Fruit fly (Drosophila melanogaster) whole organism, wandering third instar larva: ENCODE results near the gene Rab30.

Experiments used
- Abd-B ChIP-seq: fragments of >200 bp; optimal IDR thresholded peaks from 2 replicates; lab custom pipeline; 2017; ENCODE audit warnings: missing biosample characterization, missing genetic modification characterization
- CG32264 ChIP-seq: fragments of 200-800 bp; sonication (Bioruptor generic); optimal IDR thresholded peaks from 2 replicates; lab custom pipeline; 2016; ENCODE audit warnings: missing biosample characterization, missing genetic modification characterization
- CG9705 ChIP-seq: fragments of 200-800 bp; sonication (Bioruptor generic); optimal IDR thresholded peaks from 2 replicates; lab custom pipeline; 2018; ENCODE audit warnings: missing biosample characterization, mild to moderate bottlenecking, missing genetic modification characterization
- CrebA ChIP-seq: fragments of 200-800 bp; sonication (Bioruptor generic); optimal IDR thresholded peaks from 2 replicates; lab custom pipeline; 2016; ENCODE audit warnings: missing biosample characterization, mild to moderate bottlenecking, missing genetic modification characterization, borderline replicate concordance
- Dfd ChIP-seq: fragments of >200 bp; optimal IDR thresholded peaks from 2 replicates; lab custom pipeline; 2017; ENCODE audit warnings: missing biosample characterization, missing genetic modification characterization
- GATAd ChIP-seq: sonication (Bioruptor generic); optimal IDR thresholded peaks from 2 replicates; lab custom pipeline; 2016; ENCODE audit warnings: missing biosample characterization, missing genetic modification characterization
- HLH106 ChIP-seq: fragments of 200-800 bp; optimal IDR thresholded peaks from 3 replicates; lab custom pipeline; 2019; ENCODE audit warnings: missing biosample characterization, mild to moderate bottlenecking, missing genetic modification characterization, moderate library complexity
- Hnf4 ChIP-seq: fragments of 200-800 bp; sonication (Bioruptor generic); optimal IDR thresholded peaks from 2 replicates; lab custom pipeline; 2016; ENCODE audit warnings: missing biosample characterization, mild to moderate bottlenecking, missing genetic modification characterization
- Hr78 ChIP-seq: fragments of >200 bp; optimal IDR thresholded peaks from 2 replicates; lab custom pipeline; 2017; ENCODE audit warnings: missing biosample characterization, missing genetic modification characterization
- Hr83 ChIP-seq: fragments of 200-300 bp; sonication (Bioruptor generic); optimal IDR thresholded peaks from 2 replicates; lab custom pipeline; 2016; ENCODE audit warnings: missing biosample characterization, mild to moderate bottlenecking, missing genetic modification characterization, moderate library complexity; ENCODE audit not compliant: poor library complexity, severe bottlenecking
- Jra ChIP-seq: sonication (Bioruptor generic); optimal IDR thresholded peaks from 2 replicates; lab custom pipeline; 2016; ENCODE audit warnings: missing biosample characterization, missing genetic modification characterization
- Mio ChIP-seq: sonication (Bioruptor generic); optimal IDR thresholded peaks from 2 replicates; lab custom pipeline; 2016; ENCODE audit warnings: missing biosample characterization, missing genetic modification characterization
- Myc ChIP-seq: fragments of >200 bp; optimal IDR thresholded peaks from 2 replicates; lab custom pipeline; 2017
- N ChIP-seq: fragments of >200 bp; optimal IDR thresholded peaks from 2 replicates; lab custom pipeline; 2018; ENCODE audit warnings: missing biosample characterization, missing external identifiers, missing genetic modification characterization
- OdsH ChIP-seq: fragments of 200-800 bp; sonication (Bioruptor generic); optimal IDR thresholded peaks from 2 replicates; lab custom pipeline; 2016; ENCODE audit warnings: missing biosample characterization, mild to moderate bottlenecking, missing genetic modification characterization
- Rel ChIP-seq, 2 experiments: fragments of 200-800 bp; sonication (Bioruptor generic) in 1 of 2; optimal IDR thresholded peaks; 2 replicates in 1 of 2; 3 replicates in 1 of 2; lab custom pipeline; 2016 to 2019; ENCODE audit warnings: mild to moderate bottlenecking in 2 of 2, missing biosample characterization in 2 of 2, missing genetic modification characterization in 2 of 2, moderate library complexity in 1 of 2
- Sp1 ChIP-seq: fragments of 200-800 bp; sonication (Bioruptor generic); optimal IDR thresholded peaks from 3 replicates; lab custom pipeline; 2019; ENCODE audit warnings: missing biosample characterization, mild to moderate bottlenecking, missing genetic modification characterization, moderate library complexity
- Vsx2 ChIP-seq: fragments of 200-300, 225-300 bp; sonication (Bioruptor generic); optimal IDR thresholded peaks from 2 replicates; lab custom pipeline; 2018; ENCODE audit warnings: missing biosample characterization, missing genetic modification characterization; ENCODE audit not compliant: partially characterized antibody
- br ChIP-seq: fragments of 200-800 bp; sonication (Bioruptor generic); optimal IDR thresholded peaks from 2 replicates; lab custom pipeline; 2016; ENCODE audit warnings: missing biosample characterization, missing genetic modification characterization
- brk ChIP-seq: fragments of 200-800 bp; sonication (Bioruptor generic); optimal IDR thresholded peaks from 2 replicates; lab custom pipeline; 2016; ENCODE audit warnings: missing biosample characterization, mild to moderate bottlenecking, missing genetic modification characterization
- dl ChIP-seq, 2 experiments: fragments of 175-275, 200-275 bp in 1 of 2; fragments of 200-275 bp in 1 of 2; sonication (Bioruptor generic); optimal IDR thresholded peaks; lab custom pipeline; 2018; ENCODE audit warnings: mild to moderate bottlenecking in 2 of 2, missing biosample characterization in 2 of 2, missing genetic modification characterization in 2 of 2, moderate library complexity in 2 of 2; ENCODE audit not compliant: partially characterized antibody in 2 of 2, insufficient read depth in 1 of 2
- dmrt93B ChIP-seq: fragments of 200-800 bp; sonication (Bioruptor generic); optimal IDR thresholded peaks from 2 replicates; lab custom pipeline; 2018; ENCODE audit warnings: missing biosample characterization, mild to moderate bottlenecking, missing genetic modification characterization
- dsf ChIP-seq: sonication (Bioruptor generic); optimal IDR thresholded peaks from 2 replicates; lab custom pipeline; 2016; ENCODE audit warnings: missing biosample characterization, missing genetic modification characterization, borderline replicate concordance
- ey ChIP-seq: fragments of 200-800 bp; sonication (Bioruptor generic); optimal IDR thresholded peaks from 2 replicates; lab custom pipeline; 2016; ENCODE audit warnings: missing biosample characterization, missing genetic modification characterization
- foxo ChIP-seq, 2 experiments: fragments of 200-800 bp; sonication (Bioruptor generic); optimal IDR thresholded peaks; 2 replicates in 1 of 2; 3 replicates in 1 of 2; lab custom pipeline; 2016 to 2017; ENCODE audit warnings: missing biosample characterization in 2 of 2, missing genetic modification characterization in 2 of 2
- fru ChIP-seq: fragments of 200-800 bp; sonication (Bioruptor generic); optimal IDR thresholded peaks from 3 replicates; lab custom pipeline; 2016; ENCODE audit warnings: missing biosample characterization, mild to moderate bottlenecking, missing genetic modification characterization
- h ChIP-seq: fragments of 200-800 bp; sonication (Bioruptor generic); optimal IDR thresholded peaks from 3 replicates; lab custom pipeline; 2016; ENCODE audit warnings: missing biosample characterization, mild to moderate bottlenecking, missing genetic modification characterization
- jim ChIP-seq: fragments of 175-275, 200-325 bp; sonication (Bioruptor generic); optimal IDR thresholded peaks from 2 replicates; lab custom pipeline; 2016; ENCODE audit warnings: missing biosample characterization, mild to moderate bottlenecking, missing genetic modification characterization
- lola ChIP-seq: fragments of >200 bp; optimal IDR thresholded peaks from 2 replicates; lab custom pipeline; 2017; ENCODE audit warnings: missing biosample characterization, missing genetic modification characterization
- psq ChIP-seq: fragments of 200-800 bp; sonication (Bioruptor generic); optimal IDR thresholded peaks from 3 replicates; lab custom pipeline; 2017; ENCODE audit warnings: missing biosample characterization, mild to moderate bottlenecking, missing genetic modification characterization, moderate library complexity
- rgr ChIP-seq: fragments of 200-800 bp; sonication (Bioruptor generic); optimal IDR thresholded peaks from 3 replicates; lab custom pipeline; 2016; ENCODE audit warnings: missing biosample characterization, mild to moderate bottlenecking, missing genetic modification characterization
- sage ChIP-seq: fragments of 200-800 bp; sonication (Bioruptor generic); optimal IDR thresholded peaks from 2 replicates; lab custom pipeline; 2016; ENCODE audit warnings: missing biosample characterization, mild to moderate bottlenecking, missing genetic modification characterization
- sv ChIP-seq: fragments of 200-800 bp; sonication (Bioruptor generic); optimal IDR thresholded peaks from 3 replicates; lab custom pipeline; 2016; ENCODE audit warnings: missing biosample characterization, missing genetic modification characterization
- tai ChIP-seq: sonication (Bioruptor generic); optimal IDR thresholded peaks from 2 replicates; lab custom pipeline; 2016; ENCODE audit warnings: missing biosample characterization, missing genetic modification characterization
- usp ChIP-seq: fragments of >200 bp; optimal IDR thresholded peaks from 2 replicates; lab custom pipeline; 2017; ENCODE audit warnings: missing biosample characterization, missing genetic modification characterization
- woc ChIP-seq: sonication (Bioruptor generic); optimal IDR thresholded peaks from 2 replicates; lab custom pipeline; 2016; ENCODE audit warnings: missing biosample characterization, mild to moderate bottlenecking, missing genetic modification characterization

Gene Rab30

DNA sequence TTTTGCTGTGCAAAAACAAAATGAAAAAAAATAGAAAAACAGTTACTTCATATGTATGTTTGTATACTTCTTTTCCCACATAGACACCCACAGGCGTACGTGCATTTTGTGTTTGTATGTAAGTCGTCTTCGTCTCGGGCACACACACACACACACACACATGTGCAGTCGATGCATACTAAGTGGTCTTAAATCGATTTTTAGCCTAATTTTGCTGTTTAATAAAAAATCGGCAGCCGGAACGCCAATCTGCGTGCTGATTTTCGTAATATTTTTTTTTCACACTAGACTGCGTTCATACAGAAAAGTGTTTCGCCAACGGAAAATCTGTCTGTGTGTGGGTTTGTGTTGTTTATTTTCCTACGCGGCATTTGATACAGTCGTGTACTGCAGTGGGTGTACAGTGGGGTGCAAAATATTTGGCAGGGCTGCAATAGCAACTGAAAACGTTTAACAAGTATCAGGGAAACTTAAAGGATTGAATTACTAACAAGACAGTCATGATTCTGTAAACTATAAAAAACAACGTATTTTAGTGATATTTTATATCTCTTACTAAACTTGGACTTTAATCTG is 782 bp upstream of the Rab30 start:
- TF ChIP-seq foxo (GFP tag; optimal IDR thresholded peaks at IDR 0.05; lab: Kevin White, UChicago) (peak in 1 of 2 experiments; percentile 73), N (GFP tag; lab: Kevin White, UChicago) (no peak), fru (peak; percentile 54), OdsH (GFP tag; lab: Kevin White, UChicago) (peak; percentile 44), br (GFP tag; lab: Kevin White, UChicago) (peak; percentile 20), dl (GFP tag; optimal IDR thresholded peaks at IDR 0.05; lab: Kevin White, UChicago; ENCODE audit: insufficient read depth in 1 of 2, partially characterized antibody in 2 of 2) (no peak), rgr (GFP tag; lab: Kevin White, UChicago) (peak; percentile 76), psq (GFP tag; lab: Kevin White, UChicago) (peak; percentile 47), Hr83 (peak; percentile 59), Mio (GFP tag; lab: Kevin White, UChicago) (no peak), ey (GFP tag; lab: Kevin White, UChicago) (peak; percentile 34), GATAd (GFP tag; lab: Kevin White, UChicago) (no peak), jim (GFP tag; lab: Kevin White, UChicago) (peak; percentile 79), h (GFP tag; lab: Kevin White, UChicago) (peak; percentile 69), Rel (GFP tag; optimal IDR thresholded peaks at IDR 0.05; lab: Kevin White, UChicago) (no peak), Rel (tag; optimal IDR thresholded peaks at IDR 0.05; lab: Kevin White, UChicago) (no peak), Jra (GFP tag; lab: Kevin White, UChicago) (peak; percentile 33), HLH106 (tag; lab: Kevin White, UChicago) (no peak), Dfd (GFP tag; lab: Kevin White, UChicago) (peak; percentile 57), Sp1 (GFP tag; lab: Kevin White, UChicago) (peak; percentile 25), CG32264 (GFP tag; lab: Kevin White, UChicago) (peak; percentile 11), Hnf4 (GFP tag; lab: Kevin White, UChicago) (peak; percentile 50)

DNA sequence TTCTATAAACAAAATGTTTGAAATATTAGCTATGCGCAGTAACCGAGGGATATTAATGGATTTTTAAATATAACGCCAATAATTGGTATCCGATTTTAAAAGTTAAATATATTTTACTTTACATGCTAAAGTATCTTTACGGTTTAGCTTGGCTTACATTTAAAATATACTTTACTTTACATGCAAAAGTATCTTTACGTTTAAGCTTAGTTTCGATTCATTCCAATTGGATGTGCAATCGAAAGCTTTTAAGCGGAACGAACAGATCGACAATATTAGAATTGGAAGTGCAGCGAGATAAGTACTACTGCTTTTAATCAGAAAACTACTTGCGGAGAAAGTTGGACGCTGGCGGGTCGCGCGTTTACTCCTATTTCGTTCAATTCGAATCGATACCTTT is 3.4 kb downstream of the Rab30 start:
- TF ChIP-seq lola (GFP tag; lab: Kevin White, UChicago) (no peak), brk (GFP tag; lab: Kevin White, UChicago) (peak; percentile 10)

DNA sequence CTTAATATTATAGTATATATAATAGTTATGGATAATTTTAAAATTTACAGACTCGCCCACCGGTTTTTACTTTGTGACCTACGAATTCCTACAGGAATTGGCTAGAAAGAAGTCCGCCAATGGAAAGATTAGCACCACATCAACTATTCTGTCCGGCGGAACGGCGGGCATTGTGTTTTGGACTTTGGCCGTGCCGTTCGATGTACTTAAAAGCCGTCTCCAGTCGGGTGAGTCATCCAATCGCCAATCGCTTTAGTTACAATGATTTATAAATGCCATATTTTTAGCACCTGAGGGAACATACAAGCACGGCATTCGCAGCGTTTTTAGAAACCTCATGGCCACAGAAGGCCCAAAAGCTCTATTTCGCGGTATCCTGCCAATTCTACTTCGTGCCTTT is 4.0 kb downstream of the Rab30 start:
- TF ChIP-seq jim (GFP tag; lab: Kevin White, UChicago): no peak
- no peak for TF ChIP-seq ey (GFP tag; lab: Kevin White, UChicago)
- TF ChIP-seq GATAd (GFP tag; lab: Kevin White, UChicago): no peak
- TF ChIP-seq dsf (GFP tag; lab: Kevin White, UChicago): no peak
- TF ChIP-seq foxo (GFP tag; optimal IDR thresholded peaks at IDR 0.05; lab: Kevin White, UChicago): no peak
- TF ChIP-seq Hnf4 (GFP tag; lab: Kevin White, UChicago): no peak
- TF ChIP-seq tai: no peak
- no peak for TF ChIP-seq lola (GFP tag; lab: Kevin White, UChicago)
- TF ChIP-seq Myc (lab: Kevin White, UChicago): no peak
- no peak for TF ChIP-seq brk (GFP tag; lab: Kevin White, UChicago)

DNA sequence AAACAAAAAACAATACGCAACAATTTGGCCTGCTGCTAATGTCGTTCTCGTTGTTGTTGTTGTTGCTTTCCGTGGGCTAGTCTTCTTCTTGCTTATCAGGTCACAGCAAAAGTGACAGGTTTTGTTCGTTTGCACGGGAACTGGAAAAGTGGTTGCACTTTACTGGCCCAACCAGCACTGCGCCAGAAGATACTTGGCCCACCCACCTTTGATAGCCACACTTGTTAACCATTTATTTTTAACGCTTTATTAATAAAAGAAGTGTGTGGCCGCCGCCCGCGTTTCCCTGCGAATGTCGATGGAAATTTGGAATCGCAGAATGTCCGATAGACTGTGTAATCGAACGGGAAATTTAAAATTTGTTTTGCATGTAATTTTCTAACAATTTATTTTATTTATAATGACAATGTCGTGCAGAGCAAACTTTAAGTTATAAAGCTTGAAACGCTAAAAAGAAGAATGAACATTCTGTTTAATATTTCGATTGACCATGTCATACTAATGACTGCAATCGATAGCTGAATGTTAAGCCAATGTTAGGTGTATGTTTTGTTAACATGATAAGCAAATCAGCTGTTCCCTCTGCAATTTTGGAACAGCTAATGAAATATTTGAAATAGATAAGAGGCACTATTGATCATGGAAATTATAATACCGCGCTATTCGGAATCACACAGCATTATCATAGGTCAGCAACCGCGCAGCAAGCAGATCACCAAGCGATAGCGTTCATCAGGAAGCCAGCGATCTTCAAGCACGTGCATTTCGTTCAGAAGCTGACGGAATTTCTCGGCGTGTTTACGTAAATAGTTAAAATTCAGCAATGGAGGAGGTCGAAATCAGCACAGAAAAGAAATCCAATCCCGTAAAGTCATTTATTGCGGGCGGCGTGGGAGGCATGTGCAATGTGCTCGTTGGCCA is 5.2 kb downstream of the Rab30 start, which contains the start of the genes CG31908 and MME1:
Gene CG31908 (minus strand): TSS at position 402 of the 921 bp plus-strand sequence.
Gene MME1 (plus strand): TSS at position 539 of the 921 bp plus-strand sequence.
- TF ChIP-seq dl (GFP tag; optimal IDR thresholded peaks at IDR 0.05; lab: Kevin White, UChicago; ENCODE audit: insufficient read depth in 1 of 2, partially characterized antibody in 2 of 2): no peak
- TF ChIP-seq fru: peak; percentile 59
- peak; percentile 84 for TF ChIP-seq Hr83
- TF ChIP-seq rgr (GFP tag; lab: Kevin White, UChicago): peak; percentile 66
- peak; percentile 45 for TF ChIP-seq dsf (GFP tag; lab: Kevin White, UChicago)
- no peak for TF ChIP-seq dmrt93B
- TF ChIP-seq brk (GFP tag; lab: Kevin White, UChicago): peak; percentile 42
- TF ChIP-seq ey (GFP tag; lab: Kevin White, UChicago): peak; percentile 65
- no peak for TF ChIP-seq Dfd (GFP tag; lab: Kevin White, UChicago)
- TF ChIP-seq Abd-B: no peak
- peak; percentile 80 for TF ChIP-seq GATAd (GFP tag; lab: Kevin White, UChicago)
- peak; percentile 54 for TF ChIP-seq h (GFP tag; lab: Kevin White, UChicago)
- TF ChIP-seq Myc (lab: Kevin White, UChicago): peak; percentile 40
- no peak for TF ChIP-seq CG9705
- peak; percentile 81 for TF ChIP-seq Jra (GFP tag; lab: Kevin White, UChicago)
- no peak for TF ChIP-seq Rel (GFP tag; optimal IDR thresholded peaks at IDR 0.05; lab: Kevin White, UChicago)
- no peak for TF ChIP-seq Rel (tag; optimal IDR thresholded peaks at IDR 0.05; lab: Kevin White, UChicago)
- TF ChIP-seq Hr78 (GFP tag; lab: Kevin White, UChicago): no peak
- no peak for TF ChIP-seq Vsx2
- TF ChIP-seq woc (GFP tag; lab: Kevin White, UChicago): no peak
- TF ChIP-seq HLH106 (tag; lab: Kevin White, UChicago): peak; percentile 3
- TF ChIP-seq usp (GFP tag; lab: Kevin White, UChicago): no peak
- TF ChIP-seq Sp1 (GFP tag; lab: Kevin White, UChicago): peak; percentile 23
- TF ChIP-seq br (GFP tag; lab: Kevin White, UChicago): peak; percentile 58
- peak; percentile 82 for TF ChIP-seq tai
- TF ChIP-seq CrebA (GFP tag; lab: Kevin White, UChicago): no peak
- peak; percentile 54 for TF ChIP-seq sage (GFP tag; lab: Kevin White, UChicago)
- TF ChIP-seq sv: peak; percentile 20
- TF ChIP-seq jim (GFP tag; lab: Kevin White, UChicago): no peak
- TF ChIP-seq N (GFP tag; lab: Kevin White, UChicago): no peak
